Fruit fly (Drosophila melanogaster) whole organism, pupa: ENCODE data around the gene CG17343.

Experiments
- CG10348 ChIP-seq: fragments of 200-800 bp; sonication (Bioruptor generic); IDR thresholded peaks from 2 replicates; pipeline ENCODE4 v1.3.6; 2022; ENCODE audit warnings: missing biosample characterization, missing genetic modification characterization
- CG32121 ChIP-seq: fragments of 200-800 bp; sonication (Bioruptor generic); IDR thresholded peaks from 2 replicates; pipeline ENCODE4 v1.3.6; 2022; ENCODE audit warnings: missing biosample characterization, missing genetic modification characterization
- CG34367 ChIP-seq: fragments of 200-800 bp; sonication (Bioruptor generic); optimal IDR thresholded peaks from 2 replicates; lab custom pipeline; 2018; ENCODE audit warnings: missing biosample characterization, mild to moderate bottlenecking, missing genetic modification characterization
- D1 ChIP-seq: fragments of 200-800 bp; sonication (Bioruptor generic); optimal IDR thresholded peaks from 2 replicates; lab custom pipeline; 2018; ENCODE audit warnings: missing biosample characterization, mild to moderate bottlenecking, missing genetic modification characterization, moderate library complexity
- fd96Ca ChIP-seq: fragments of 200-800 bp; sonication (Bioruptor generic); IDR thresholded peaks from 3 replicates; pipeline ENCODE4 v1.3.6; 2022; ENCODE audit warnings: missing biosample characterization, missing genetic modification characterization

DNA sequence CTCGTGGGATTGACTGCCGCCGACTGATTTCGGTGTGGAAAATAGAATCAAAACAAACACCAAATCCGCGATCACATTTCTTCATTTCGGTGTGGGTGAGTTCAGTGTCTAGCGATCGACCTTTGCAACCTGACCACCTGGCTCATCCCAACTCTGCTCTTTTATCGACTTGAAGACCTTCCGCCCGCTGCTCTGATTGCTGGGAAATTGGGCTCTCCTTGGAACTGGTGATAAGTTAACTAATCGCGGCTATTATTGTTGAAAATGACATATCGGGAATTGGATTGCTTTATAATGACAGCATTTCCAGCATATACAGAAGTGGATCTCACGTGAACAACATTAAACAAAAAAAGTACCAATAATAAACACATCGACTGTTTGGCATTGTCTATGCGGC lies 32.6 kb downstream of the CG17343 start:
- TF ChIP-seq CG10348 (GFP tag; lab: Robert Waterston, UW) (no peak), fd96Ca (no peak), CG34367 (tag; lab: Kevin White, UChicago) (no peak), CG32121 (GFP tag; lab: Robert Waterston, UW) (no peak), D1 (no peak)
